Fruit fly (Drosophila melanogaster): ENCODE data around the gene CG11663.

The CG11663 gene

DNA sequence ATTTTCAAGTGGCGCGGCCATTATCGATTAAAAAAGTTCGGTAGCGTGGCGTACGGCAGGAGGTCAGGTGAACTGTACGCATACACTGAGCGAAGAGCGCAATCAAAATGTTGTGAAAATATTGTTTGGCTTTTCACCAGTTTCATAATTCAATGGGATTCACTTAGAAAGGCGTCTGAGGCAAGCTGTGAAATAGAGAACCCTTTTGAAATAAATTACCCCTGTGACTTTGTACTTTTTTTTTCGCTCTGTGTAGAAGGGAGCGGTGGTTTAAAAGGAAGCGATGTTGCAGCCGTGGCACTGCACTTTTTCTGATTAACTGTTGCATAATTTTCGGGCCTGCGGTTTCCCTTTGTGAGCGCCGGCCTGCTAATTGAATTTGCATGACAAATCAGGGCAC, 20.5 kb upstream of the CG11663 start (continued):
- TF ChIP-seq CG3281 (GFP tag; optimal IDR thresholded peaks at IDR 0.05) (peak; percentile 19), Xrp1 (GFP tag; IDR thresholded peaks at IDR 0.05) (0 out of 2 replicates have a peak, but pooled peaks have one; percentile 10), CG30403 (GFP tag; optimal IDR thresholded peaks at IDR 0.05) (peak; percentile 13), CG32532 (GFP tag; IDR thresholded peaks at IDR 0.05) (peak; percentile 18; the same call in 1 of the 2 replicates), CG31441 (GFP tag; IDR thresholded peaks at IDR 0.05) (0 out of 2 replicates have a peak, but pooled peaks have one; percentile 30), CG18262 (tag; optimal IDR thresholded peaks at IDR 0.05) (no peak), repo (GFP tag; optimal IDR thresholded peaks at IDR 0.05) (no peak), chn (GFP tag; optimal IDR thresholded peaks at IDR 0.05) (no peak), Ptx1 (GFP tag; IDR thresholded peaks at IDR 0.05) (peak; percentile 32; the same call in 1 of the 2 replicates), CG2129 (GFP tag; IDR thresholded peaks at IDR 0.05; ENCODE audit: partially characterized antibody) (no peak), CG15269 (tag; optimal IDR thresholded peaks at IDR 0.05) (peak; percentile 34), jumu (GFP tag; optimal IDR thresholded peaks at IDR 0.05) (peak; percentile 4), Dfd (GFP tag; optimal IDR thresholded peaks at IDR 0.05) (no peak), Taf1 (GFP tag; IDR thresholded peaks at IDR 0.05) (no peak), fd64A (GFP tag; optimal IDR thresholded peaks at IDR 0.05) (no peak), grau (tag; optimal IDR thresholded peaks at IDR 0.05) (peak; percentile 16), Lpt (GFP tag; optimal IDR thresholded peaks at IDR 0.05) (no peak), lab (GFP tag; optimal IDR thresholded peaks at IDR 0.05) (peak; percentile 36), NfI (GFP tag; optimal IDR thresholded peaks at IDR 0.05) (peak; percentile 9), zfh1 (GFP tag; IDR thresholded peaks at IDR 0.05) (peak; percentile 42; the same call in 1 of the 3 replicates), CG7839 (tag; optimal IDR thresholded peaks at IDR 0.05) (peak; percentile 36), row (GFP tag; IDR thresholded peaks at IDR 0.05) (peak; percentile 45), CG34224 (GFP tag; IDR thresholded peaks at IDR 0.05; ENCODE audit: partially characterized antibody) (no peak), CG1603 (tag; optimal IDR thresholded peaks at IDR 0.05) (peak; percentile 36), CG12659 (GFP tag; optimal IDR thresholded peaks at IDR 0.05) (peak; percentile 7), Hr51 (GFP tag; optimal IDR thresholded peaks at IDR 0.05) (peak in 1 of 2 experiments; percentile 27), CG9215 (GFP tag; IDR thresholded peaks at IDR 0.05) (0 out of 2 replicates have a peak, but pooled peaks have one; percentile 8), sens (GFP tag) (peak; percentile 8), ind (GFP tag; optimal IDR thresholded peaks at IDR 0.05) (peak; percentile 20), ac (GFP tag; optimal IDR thresholded peaks at IDR 0.05) (no peak), so (GFP tag; IDR thresholded peaks at IDR 0.05) (0 out of 3 replicates have a peak, but pooled peaks have one; percentile 16), Xbp1 (GFP tag; optimal IDR thresholded peaks at IDR 0.05) (peak; percentile 24), dm (GFP tag; optimal IDR thresholded peaks at IDR 0.05) (no peak), sqz (GFP tag; optimal IDR thresholded peaks at IDR 0.05) (no peak), lilli (GFP tag; optimal IDR thresholded peaks at IDR 0.05) (peak; percentile 36), Med (GFP tag) (peak; percentile 81), CG7556 (GFP tag; optimal IDR thresholded peaks at IDR 0.05) (peak; percentile 28), bsh (GFP tag; optimal IDR thresholded peaks at IDR 0.05) (peak in 1 of 2 experiments; percentile 26), CG11504 (tag; optimal IDR thresholded peaks at IDR 0.05) (peak; percentile 55), chif (GFP tag; optimal IDR thresholded peaks at IDR 0.05) (peak in 1 of 2 experiments; percentile 9), hb (GFP tag; IDR thresholded peaks at IDR 0.05; ENCODE audit: partially characterized antibody) (no peak), dpn (GFP tag; optimal IDR thresholded peaks at IDR 0.05) (peak; percentile 3 to 19), Fer1 (GFP tag; optimal IDR thresholded peaks at IDR 0.05) (peak; percentile 36), unpg (GFP tag; optimal IDR thresholded peaks at IDR 0.05) (peak; percentile 29), phol (tag; optimal IDR thresholded peaks at IDR 0.05) (peak; percentile 35), prd (optimal IDR thresholded peaks at IDR 0.05) (no peak), prd (GFP tag; IDR thresholded peaks at IDR 0.05) (0 out of 3 replicates have a peak, but pooled peaks have one; percentile 34), CG17359 (tag; optimal IDR thresholded peaks at IDR 0.05) (peak; percentile 23), Atf-2 (GFP tag; optimal IDR thresholded peaks at IDR 0.05) (peak; percentile 4), Sry-δ (GFP tag; optimal IDR thresholded peaks at IDR 0.05) (no peak)
